Worm (Caenorhabditis elegans) whole organism, early embryonic: ENCODE measurements around the gene hpo-28.
A peak's percentile ranks its signal among the peaks of the same experiment; 100 is the strongest.

Experiments used
- F13C5.2 ChIP-seq: sonication (generic microtip); optimal IDR thresholded peaks from 2 replicates; lab custom pipeline; 2017; ENCODE audit warnings: mild to moderate bottlenecking, missing genetic modification characterization, inconsistent platforms, missing compliant biosample characterization
- ama-1 ChIP-seq: fragments of 150-350 bp; optimal IDR thresholded peaks from 2 replicates; lab custom pipeline; 2014
- ceh-13 ChIP-seq: fragments of 200-800 bp; sonication (Bioruptor generic); optimal IDR thresholded peaks from 2 replicates; lab custom pipeline; 2018; ENCODE audit warnings: mild to moderate bottlenecking, missing genetic modification characterization, missing compliant biosample characterization
- ets-7 ChIP-seq: sonication (generic microtip); optimal IDR thresholded peaks from 2 replicates; lab custom pipeline; 2016; ENCODE audit warnings: missing genotype, missing genetic modification characterization, missing compliant biosample characterization
- hmg-4 ChIP-seq: fragments of 200-800 bp; sonication (Bioruptor generic); optimal IDR thresholded peaks from 2 replicates; lab custom pipeline; 2018; ENCODE audit warnings: mild to moderate bottlenecking, missing genetic modification characterization, missing compliant biosample characterization
- hnd-1 ChIP-seq: sonication (generic microtip); optimal IDR thresholded peaks from 2 replicates; lab custom pipeline; 2016; ENCODE audit warnings: missing genetic modification characterization, missing compliant biosample characterization
- pes-1 ChIP-seq: fragments of 200-800 bp; sonication (Bioruptor generic); IDR thresholded peaks from 2 replicates; pipeline ENCODE4 v1.3.6; 2022; ENCODE audit warnings: missing genetic modification reagents, missing genetic modification characterization, missing compliant biosample characterization
- scrt-1 ChIP-seq: fragments of 200-800 bp; sonication (Bioruptor generic); IDR thresholded peaks from 2 replicates; pipeline ENCODE4 v1.3.6; 2022; ENCODE audit warnings: missing genetic modification characterization, missing compliant biosample characterization

DNA sequence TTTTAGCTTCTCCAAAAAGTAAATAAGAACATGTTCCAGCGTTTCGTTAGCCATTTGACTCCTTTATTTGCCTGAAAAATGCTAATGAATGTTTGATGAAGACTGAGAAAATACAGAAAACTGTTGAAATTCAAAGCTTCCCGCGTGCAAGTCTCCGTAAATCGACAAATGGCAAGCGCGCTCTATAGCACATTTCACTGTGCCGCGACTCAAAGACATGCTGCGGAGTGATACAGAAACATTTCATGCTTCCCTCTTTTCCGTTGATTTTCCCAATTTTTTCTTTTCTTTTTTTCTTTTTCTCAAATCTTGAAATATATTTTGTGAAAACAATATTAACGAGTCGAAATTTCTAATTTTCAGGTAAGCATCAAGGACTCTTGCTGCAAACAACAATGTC, 30.2 kb downstream of the hpo-28 start, which contains the start of the genes ska-3 and rps-12:
- TF ChIP-seq ama-1 (lab: Kevin White, UChicago) (no peak), F13C5.2 (peak; percentile 95), hmg-4 (GFP tag; lab: Kevin White, UChicago) (peak; percentile 70), pes-1 (GFP tag; lab: Robert Waterston, UW) (peak; percentile 72), ets-7 (tag; lab: Kevin White, UChicago) (no peak), ceh-13 (GFP tag; lab: Kevin White, UChicago) (no peak), scrt-1 (no peak), hnd-1 (tag; lab: Kevin White, UChicago) (peak; percentile 8)
